Worm (Caenorhabditis elegans) whole organism, L4/young adult: Measurements from ENCODE around the gene F25E5.9.

ENCODE experiments used
- W03F9.2 ChIP-seq: fragments of 150-350 bp; optimal IDR thresholded peaks from 2 replicates; lab custom pipeline; 2014; ENCODE audit warnings: missing biosample characterization, missing genetic modification characterization
- dao-5 ChIP-seq: sonication (generic microtip); optimal IDR thresholded peaks from 2 replicates; lab custom pipeline; 2016; ENCODE audit warnings: missing genotype, missing genetic modification characterization, moderate library complexity, missing compliant biosample characterization
- him-1 ChIP-seq: sonication (generic microtip); optimal IDR thresholded peaks from 2 replicates; lab custom pipeline; 2016; ENCODE audit warnings: missing genotype, missing genetic modification reagents, missing genetic modification characterization, missing compliant biosample characterization

DNA sequence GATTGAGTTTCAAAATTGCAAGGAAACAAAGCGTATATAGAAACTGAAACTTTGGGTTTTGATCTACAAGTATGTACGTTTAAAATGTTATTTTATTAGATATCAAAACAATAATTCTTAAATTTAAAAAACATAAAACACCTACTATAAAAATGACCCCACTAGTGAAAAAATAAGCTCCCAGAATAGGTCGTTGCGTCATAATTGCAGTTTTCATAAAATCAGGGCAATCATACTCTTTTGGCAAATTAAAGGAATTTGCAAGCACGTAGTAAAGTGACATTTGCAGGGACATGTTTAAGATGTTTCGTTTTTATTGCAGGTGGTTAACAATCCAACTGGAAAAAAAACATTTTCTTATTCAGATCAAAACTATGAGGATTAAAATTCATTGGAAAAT is 29.2 kb downstream of the F25E5.9 start, which contains the start of gene srt-6:
- TF ChIP-seq him-1 (tag; lab: Kevin White, UChicago) (no peak), dao-5 (tag; lab: Kevin White, UChicago) (no peak), W03F9.2 (tag; lab: Kevin White, UChicago) (no peak)
